Fruit fly (Drosophila melanogaster): Measurements from ENCODE around the gene CG3213.
A peak's percentile ranks its signal among the peaks of the same experiment; 100 is the strongest.

The CG3213 gene

DNA sequence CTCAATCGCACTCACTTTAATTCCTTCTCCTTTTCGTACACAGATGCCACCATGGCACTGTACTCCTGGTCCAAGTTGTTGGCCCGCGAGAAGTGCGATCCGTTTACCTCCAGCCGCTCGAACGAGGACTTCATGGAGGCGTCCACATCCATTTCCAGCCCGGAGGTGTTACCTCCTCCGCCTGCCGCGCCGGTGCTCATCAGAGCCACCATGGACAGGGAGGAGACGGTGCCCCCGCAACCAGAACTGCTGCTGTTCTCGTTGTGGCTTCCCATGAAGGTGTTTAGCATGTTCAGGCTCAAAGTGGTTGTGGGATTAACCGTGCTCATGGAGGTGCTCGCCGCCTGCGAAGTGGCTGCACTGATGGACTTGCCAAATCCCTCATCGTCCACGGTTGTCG is 24.0 kb downstream of the CG3213 start:
- TF ChIP-seq stc (GFP tag; IDR thresholded peaks at IDR 0.05) (no peak), sna (GFP tag; IDR thresholded peaks at IDR 0.05; ENCODE audit: partially characterized antibody) (no peak), CG3163 (GFP tag; optimal IDR thresholded peaks at IDR 0.05) (no peak), Ets65A (GFP tag) (peak; percentile 63), ase (GFP tag; IDR thresholded peaks at IDR 0.05) (no peak), CG4328 (GFP tag; optimal IDR thresholded peaks at IDR 0.05) (no peak), ATbp (GFP tag; optimal IDR thresholded peaks at IDR 0.05) (no peak), CG8478 (optimal IDR thresholded peaks at IDR 0.05) (peak; percentile 62), sr (GFP tag; IDR thresholded peaks at IDR 0.05) (no peak)

DNA sequence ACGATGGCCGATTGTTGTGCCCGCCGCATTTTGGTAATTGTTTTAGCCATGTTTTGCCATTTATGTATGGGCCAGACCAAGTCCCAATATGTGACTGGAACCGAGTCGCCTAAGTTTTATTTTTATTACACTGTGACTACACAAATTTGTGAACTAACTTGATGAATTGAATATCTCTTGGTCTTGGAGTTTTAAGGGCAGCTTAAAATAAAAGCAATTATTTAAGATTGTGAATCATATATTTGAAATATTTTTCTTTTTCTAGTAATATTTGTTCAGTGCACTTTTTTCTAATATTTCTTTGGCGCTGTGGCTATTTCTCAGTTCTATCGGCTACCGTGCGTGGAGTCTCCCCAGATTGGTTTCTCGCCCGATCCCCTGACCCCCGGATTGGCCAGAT is 26.0 kb downstream of the CG3213 start:
- TF ChIP-seq p53 (GFP tag; optimal IDR thresholded peaks at IDR 0.05) (no peak), Ets65A (GFP tag) (peak; percentile 62), Atf6 (GFP tag; IDR thresholded peaks at IDR 0.05) (no peak)

DNA sequence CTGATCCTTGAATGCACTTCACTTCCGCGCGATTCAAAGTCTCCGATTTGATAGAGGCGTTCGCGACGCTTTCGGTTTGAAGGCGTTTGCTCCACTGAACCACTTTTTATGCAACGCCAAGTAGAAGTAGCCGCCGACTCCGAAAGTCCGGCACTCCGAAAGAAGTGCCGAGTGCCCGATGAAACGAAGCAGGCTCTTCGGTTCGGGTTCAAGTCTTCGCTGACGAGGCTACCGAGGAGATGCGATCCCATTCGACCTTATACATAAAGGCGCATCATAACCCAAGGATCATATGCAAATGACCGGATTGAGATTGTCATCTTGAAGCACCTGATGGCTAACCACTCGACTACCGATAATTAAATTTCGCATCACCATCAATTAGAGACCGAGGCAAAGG is 28.5 kb downstream of the CG3213 start, which contains the start of gene CG15414:
Gene CG15414, minus strand, starts transcription at position 101 of the 400 bp plus-strand sequence.
- no peak for TF ChIP-seq br (optimal IDR thresholded peaks at IDR 0.05)
- peak; percentile 19 for TF ChIP-seq CTCF (GFP tag; optimal IDR thresholded peaks at IDR 0.05)

DNA sequence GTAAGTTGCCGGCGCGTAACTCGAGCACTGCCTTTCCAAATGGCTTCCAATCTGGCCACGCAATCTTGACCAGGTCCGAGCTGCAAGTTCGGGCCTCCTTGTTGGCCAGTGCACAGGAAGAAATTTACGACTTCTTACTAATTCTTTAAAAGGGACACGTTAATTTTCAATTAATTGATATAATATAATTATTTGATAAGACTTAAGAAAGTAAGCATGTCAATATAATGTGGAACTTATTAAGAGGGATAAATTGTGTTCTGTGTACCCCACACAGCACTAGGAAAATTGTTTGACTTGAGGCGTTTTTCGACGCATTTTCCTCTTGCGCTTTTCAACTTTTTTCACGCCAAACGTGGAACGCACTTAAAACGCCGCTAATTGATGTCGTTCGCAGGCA is 33.9 kb downstream of the CG3213 start:
- TF ChIP-seq yki (optimal IDR thresholded peaks at IDR 0.05) (no peak), Dref (GFP tag; IDR thresholded peaks at IDR 0.05) (no peak), CG4707 (GFP tag; optimal IDR thresholded peaks at IDR 0.05) (no peak), dan (GFP tag; IDR thresholded peaks at IDR 0.05) (no peak), CG30020 (tag; optimal IDR thresholded peaks at IDR 0.05) (no peak), BtbVII (GFP tag; optimal IDR thresholded peaks at IDR 0.05) (no peak), peb (GFP tag; IDR thresholded peaks at IDR 0.05) (no peak), Drgx (GFP tag; IDR thresholded peaks at IDR 0.05) (peak; percentile 32; the same call in 1 of the 2 replicates)

DNA sequence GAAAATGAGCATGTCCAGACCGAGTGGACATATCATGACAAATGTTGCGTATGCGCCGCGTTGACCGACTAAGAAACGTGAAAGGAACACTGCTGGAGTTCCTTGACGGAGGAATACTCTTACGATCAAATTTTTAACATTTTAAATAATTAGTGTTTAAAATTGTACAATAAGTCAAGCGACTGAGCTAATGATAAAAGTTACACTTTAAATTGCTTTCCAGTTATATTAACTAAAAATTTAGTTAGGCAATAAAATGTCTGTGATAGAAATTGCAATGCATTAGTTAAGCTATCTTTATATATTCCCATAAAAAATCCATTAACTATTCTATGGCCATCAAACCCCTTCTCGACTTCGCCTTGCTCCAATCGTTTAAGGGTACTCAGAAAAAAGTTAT is 34.7 kb downstream of the CG3213 start:
- TF ChIP-seq Mad (GFP tag; optimal IDR thresholded peaks at IDR 0.05): no peak
- TF ChIP-seq pita (GFP tag; optimal IDR thresholded peaks at IDR 0.05): no peak
- TF ChIP-seq wdn (GFP tag; IDR thresholded peaks at IDR 0.05): no peak
- no peak for TF ChIP-seq CG18599 (GFP tag; optimal IDR thresholded peaks at IDR 0.05)
- TF ChIP-seq tll (GFP tag; optimal IDR thresholded peaks at IDR 0.05): no peak
- no peak for TF ChIP-seq CG32767 (GFP tag; IDR thresholded peaks at IDR 0.05)
- no peak for TF ChIP-seq ranshi (GFP tag; IDR thresholded peaks at IDR 0.05)
- no peak for TF ChIP-seq ac (GFP tag; optimal IDR thresholded peaks at IDR 0.05)
- TF ChIP-seq Lpt (GFP tag; optimal IDR thresholded peaks at IDR 0.05): no peak

DNA sequence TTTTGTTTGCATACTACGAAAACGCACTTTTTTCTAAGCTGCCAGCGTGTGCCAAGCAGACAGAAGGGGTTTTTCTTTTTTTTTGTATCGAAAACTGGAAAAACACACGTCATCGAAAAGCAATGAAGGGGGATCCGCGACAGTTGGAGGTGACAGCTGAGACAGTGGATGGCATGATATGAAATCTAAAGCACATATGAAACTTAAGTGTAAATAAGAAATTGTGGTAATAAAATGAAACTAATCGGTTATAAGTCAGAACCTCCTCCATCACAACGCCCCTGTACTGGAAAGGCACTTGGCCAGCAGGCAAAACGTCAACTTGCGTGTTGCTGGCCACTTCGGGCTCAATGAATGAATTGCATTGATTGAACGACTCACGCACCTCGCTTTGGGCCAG is 35.8 kb downstream of the CG3213 start:
- no peak for TF ChIP-seq NfI (GFP tag; optimal IDR thresholded peaks at IDR 0.05)
- no peak for TF ChIP-seq Atf6 (GFP tag; IDR thresholded peaks at IDR 0.05)
- no peak for TF ChIP-seq CG13123 (GFP tag; optimal IDR thresholded peaks at IDR 0.05)
- peak; percentile 22; the same call in 1 of the 3 replicates for TF ChIP-seq knrl (GFP tag; IDR thresholded peaks at IDR 0.05; ENCODE audit: partially characterized antibody)
- TF ChIP-seq Ets65A (GFP tag): peak; percentile 30
- no peak for TF ChIP-seq CG2712 (tag; optimal IDR thresholded peaks at IDR 0.05)
- TF ChIP-seq grau (tag; optimal IDR thresholded peaks at IDR 0.05): no peak
- no peak for TF ChIP-seq zfh1 (GFP tag; IDR thresholded peaks at IDR 0.05)
- no peak for TF ChIP-seq Poxn (GFP tag; IDR thresholded peaks at IDR 0.05)
- no peak for TF ChIP-seq dmrt11E (tag; optimal IDR thresholded peaks at IDR 0.05)
- TF ChIP-seq Drgx (GFP tag; IDR thresholded peaks at IDR 0.05): peak; percentile 46
- no peak for TF ChIP-seq CG6791 (GFP tag; IDR thresholded peaks at IDR 0.05; ENCODE audit: partially characterized antibody)

All from whole organism, embryonic.